Fruit fly (Drosophila melanogaster) whole organism, pupa: ENCODE results near the gene PAN3.

ENCODE experiments used
- CG10348 ChIP-seq: fragments of 200-800 bp; sonication (Bioruptor generic); IDR thresholded peaks from 2 replicates; pipeline ENCODE4 v1.3.6; 2022; ENCODE audit warnings: missing biosample characterization, missing genetic modification characterization
- CG12605 ChIP-seq: fragments of 200-800 bp; sonication (Bioruptor generic); IDR thresholded peaks from 2 replicates; pipeline ENCODE4 v1.3.6; 2022; ENCODE audit warnings: missing biosample characterization, missing genetic modification characterization
- CG13204 ChIP-seq: fragments of 200-800 bp; sonication (Bioruptor generic); optimal IDR thresholded peaks from 2 replicates; lab custom pipeline; 2018; ENCODE audit warnings: missing biosample characterization, mild to moderate bottlenecking, missing genetic modification characterization, moderate library complexity
- CG14655 ChIP-seq: fragments of 200-800 bp; sonication (Bioruptor generic); optimal IDR thresholded peaks from 3 replicates; lab custom pipeline; 2017; ENCODE audit warnings: mild to moderate bottlenecking, missing biosample characterization, missing genetic modification reagents, missing genetic modification characterization
- CG15710 ChIP-seq: fragments of 200-800 bp; sonication (Bioruptor generic); optimal IDR thresholded peaks from 2 replicates; lab custom pipeline; 2018; ENCODE audit warnings: missing biosample characterization, mild to moderate bottlenecking, missing genetic modification characterization, moderate library complexity
- CG17806 ChIP-seq: fragments of 200-800 bp; sonication (Bioruptor generic); optimal IDR thresholded peaks from 2 replicates; lab custom pipeline; 2018; ENCODE audit warnings: missing biosample characterization, mild to moderate bottlenecking, missing genetic modification characterization, moderate library complexity
- CG32121 ChIP-seq: fragments of 200-800 bp; sonication (Bioruptor generic); IDR thresholded peaks from 2 replicates; pipeline ENCODE4 v1.3.6; 2022; ENCODE audit warnings: missing biosample characterization, missing genetic modification characterization
- CG34367 ChIP-seq: fragments of 200-800 bp; sonication (Bioruptor generic); optimal IDR thresholded peaks from 2 replicates; lab custom pipeline; 2018; ENCODE audit warnings: missing biosample characterization, mild to moderate bottlenecking, missing genetic modification characterization
- CG4496 ChIP-seq: fragments of 200-800 bp; sonication (Bioruptor generic); IDR thresholded peaks from 3 replicates; pipeline ENCODE4 v1.3.6; 2022; ENCODE audit warnings: missing biosample characterization, missing genetic modification characterization
- CG8159 ChIP-seq: fragments of 200-800 bp; sonication (Bioruptor generic); optimal IDR thresholded peaks from 3 replicates; lab custom pipeline; 2018; ENCODE audit warnings: missing biosample characterization, mild to moderate bottlenecking, missing genetic modification characterization, moderate library complexity
- CG8301 ChIP-seq: fragments of 200-800 bp; sonication (Bioruptor generic); optimal IDR thresholded peaks from 2 replicates; lab custom pipeline; 2018; ENCODE audit warnings: missing biosample characterization, mild to moderate bottlenecking, missing genetic modification characterization
- CG9948 ChIP-seq: fragments of 200-800 bp; sonication (Bioruptor generic); optimal IDR thresholded peaks from 2 replicates; lab custom pipeline; 2018; ENCODE audit warnings: missing biosample characterization, mild to moderate bottlenecking, missing genetic modification characterization, moderate library complexity
- D1 ChIP-seq: fragments of 200-800 bp; sonication (Bioruptor generic); optimal IDR thresholded peaks from 2 replicates; lab custom pipeline; 2018; ENCODE audit warnings: missing biosample characterization, mild to moderate bottlenecking, missing genetic modification characterization, moderate library complexity
- EcR ChIP-seq: fragments of 200-800 bp; sonication (Bioruptor generic); optimal IDR thresholded peaks from 3 replicates; lab custom pipeline; 2019; ENCODE audit warnings: missing biosample characterization, missing genetic modification characterization, mild to moderate bottlenecking, moderate library complexity, missing genetic modification reagents
- Ets98B ChIP-seq: fragments of 200-800 bp; sonication (Bioruptor generic); IDR thresholded peaks from 2 replicates; pipeline ENCODE4 v1.3.6; 2022; ENCODE audit warnings: missing biosample characterization, missing genetic modification characterization
- Pif1A ChIP-seq: fragments of 200-800 bp; sonication (Bioruptor generic); optimal IDR thresholded peaks from 3 replicates; lab custom pipeline; 2016; ENCODE audit warnings: missing biosample characterization, missing genetic modification characterization
- Pif1B ChIP-seq: fragments of 200-800 bp; sonication (Bioruptor generic); optimal IDR thresholded peaks from 3 replicates; lab custom pipeline; 2016; ENCODE audit warnings: missing biosample characterization, missing genetic modification characterization
- Snoo ChIP-seq: fragments of 200-800 bp; sonication (Bioruptor generic); optimal IDR thresholded peaks from 3 replicates; lab custom pipeline; 2017; ENCODE audit warnings: missing biosample characterization, mild to moderate bottlenecking, missing genetic modification characterization, inconsistent platforms
- fd96Ca ChIP-seq: fragments of 200-800 bp; sonication (Bioruptor generic); IDR thresholded peaks from 3 replicates; pipeline ENCODE4 v1.3.6; 2022; ENCODE audit warnings: missing biosample characterization, missing genetic modification characterization
- gl ChIP-seq: fragments of 200-800 bp; sonication (Bioruptor generic); optimal IDR thresholded peaks from 2 replicates; lab custom pipeline; 2018; ENCODE audit warnings: missing biosample characterization, mild to moderate bottlenecking, missing genetic modification characterization
- rn ChIP-seq: fragments of 200-800 bp; sonication (Bioruptor generic); IDR thresholded peaks from 2 replicates; pipeline ENCODE4 v1.3.6; 2022; ENCODE audit warnings: missing biosample characterization, missing genetic modification characterization

The PAN3 gene

dm6 chr3L:3046325-3047156, 24.4 kb upstream of the PAN3 start, which contains the start of the genes scramb2 and Sk2:
TSS of gene scramb2 (minus strand) at chr3L:3046812.
TSS of gene Sk2 (plus strand) at chr3L:3047087.
- peak; percentile 91 for TF ChIP-seq gl (tag; lab: Kevin White, UChicago)
- peak; percentile 95 for TF ChIP-seq CG8159 (tag; lab: Kevin White, UChicago)
- TF ChIP-seq Snoo (tag; lab: Kevin White, UChicago) = peak; percentile 95
- TF ChIP-seq CG13204 (GFP tag; lab: Kevin White, UChicago) = peak; percentile 94
- peak; percentile 97 for TF ChIP-seq Ets98B (GFP tag; lab: Robert Waterston, UW)
- peak; percentile 96 for TF ChIP-seq CG17806 (tag; lab: Kevin White, UChicago)
- TF ChIP-seq CG34367 = peak; percentile 95
- TF ChIP-seq D1 = no peak
- TF ChIP-seq fd96Ca (GFP tag; lab: Robert Waterston, UW) = peak; percentile 97
- TF ChIP-seq CG12605 (GFP tag; lab: Robert Waterston, UW) = peak; percentile 97
- peak; percentile 95 for TF ChIP-seq Pif1B (GFP tag; lab: Kevin White, UChicago)
- peak; percentile 98 for TF ChIP-seq CG4496 (GFP tag; lab: Robert Waterston, UW)
- TF ChIP-seq CG10348 (GFP tag; lab: Robert Waterston, UW) = peak; percentile 67
- no peak for TF ChIP-seq EcR
- peak; percentile 97 for TF ChIP-seq CG8301
- TF ChIP-seq CG32121 (GFP tag; lab: Robert Waterston, UW) = peak; percentile 97
- TF ChIP-seq CG9948 = peak; percentile 96
- TF ChIP-seq CG14655 (GFP tag; lab: Kevin White, UChicago) = peak; percentile 97
- peak; percentile 96 for TF ChIP-seq CG15710 (tag; lab: Kevin White, UChicago)
- TF ChIP-seq Pif1A (GFP tag; lab: Kevin White, UChicago) = peak; percentile 96
- TF ChIP-seq rn (GFP tag; lab: Robert Waterston, UW) = peak; percentile 91
- TF ChIP-seq, all 21 proteins: peak for 19

DNA sequence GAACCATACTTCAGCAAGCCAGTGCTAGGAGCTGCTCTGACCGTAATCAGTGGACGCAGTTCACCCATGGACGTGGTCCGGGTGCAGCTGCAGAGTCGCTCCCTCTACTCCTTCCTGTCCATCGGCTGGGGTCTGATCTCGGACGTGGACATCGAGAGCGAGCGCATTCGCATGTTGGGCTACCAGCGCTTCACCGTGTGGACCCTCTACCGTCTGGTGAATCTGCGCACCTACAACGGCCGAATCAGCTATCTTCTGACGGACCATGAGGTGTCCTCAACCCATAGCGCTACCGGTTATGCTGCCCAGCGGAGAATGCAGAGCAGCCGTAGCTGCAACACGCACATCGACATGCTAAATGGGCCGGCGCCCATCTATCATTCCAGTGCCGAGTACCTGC, 22.3 kb upstream of the PAN3 start:
- TF ChIP-seq Ets98B (GFP tag; lab: Robert Waterston, UW) = no peak
- no peak for TF ChIP-seq EcR
- TF ChIP-seq CG8159 (tag; lab: Kevin White, UChicago) = no peak
- no peak for TF ChIP-seq CG17806 (tag; lab: Kevin White, UChicago)
- no peak for TF ChIP-seq CG14655 (GFP tag; lab: Kevin White, UChicago)
- TF ChIP-seq CG9948 = no peak
- TF ChIP-seq gl (tag; lab: Kevin White, UChicago) = no peak
- no peak for TF ChIP-seq fd96Ca (GFP tag; lab: Robert Waterston, UW)
- TF ChIP-seq Pif1A (GFP tag; lab: Kevin White, UChicago) = no peak
- no peak for TF ChIP-seq Pif1B (GFP tag; lab: Kevin White, UChicago)
- TF ChIP-seq CG13204 (GFP tag; lab: Kevin White, UChicago) = no peak
- no peak for TF ChIP-seq CG12605 (GFP tag; lab: Robert Waterston, UW)

- TF ChIP-seq CG14655 (GFP tag; lab: Kevin White, UChicago) (no peak), CG12605 (GFP tag; lab: Robert Waterston, UW) (0 out of 2 replicates have a peak, but pooled peaks have one; percentile 43), Pif1B (GFP tag; lab: Kevin White, UChicago) (no peak), gl (tag; lab: Kevin White, UChicago) (peak; percentile 2), fd96Ca (GFP tag; lab: Robert Waterston, UW) (0 out of 3 replicates have a peak, but pooled peaks have one; percentile 11), CG34367 (no peak), CG15710 (tag; lab: Kevin White, UChicago) (peak; percentile 25), Pif1A (GFP tag; lab: Kevin White, UChicago) (no peak), CG32121 (GFP tag; lab: Robert Waterston, UW) (peak; percentile 42; the same call in 1 of the 2 replicates), CG17806 (tag; lab: Kevin White, UChicago) (no peak), CG8301 (peak; percentile 17), CG4496 (GFP tag; lab: Robert Waterston, UW) (peak; percentile 53; the same call in 2 of the 3 replicates), Ets98B (GFP tag; lab: Robert Waterston, UW) (no peak)
These were observed 20.7 kb upstream of the PAN3 start, which contains the start of gene CG32485 for dm6 chr3L:3050185-3050584. TSS of gene CG32485 (plus strand) at chr3L:3050323.

dm6 chr3L:3052110-3052871, 18.6 kb upstream of the PAN3 start, which contains the start of gene CG1271:
TSS of gene CG1271 (plus strand) at chr3L:3052514.
- TF ChIP-seq CG32121 (GFP tag; lab: Robert Waterston, UW) = peak; percentile 22; the same call in 1 of the 2 replicates
- TF ChIP-seq fd96Ca (GFP tag; lab: Robert Waterston, UW) = 0 out of 3 replicates have a peak, but pooled peaks have one; percentile 5
- peak; percentile 33 for TF ChIP-seq CG8301
- TF ChIP-seq EcR = no peak
- peak; percentile 37 for TF ChIP-seq CG9948
- peak; percentile 65 for TF ChIP-seq CG4496 (GFP tag; lab: Robert Waterston, UW)
- peak; percentile 65 for TF ChIP-seq CG8159 (tag; lab: Kevin White, UChicago)
- TF ChIP-seq Ets98B (GFP tag; lab: Robert Waterston, UW) = peak; percentile 9; the same call in 1 of the 2 replicates
- no peak for TF ChIP-seq Pif1B (GFP tag; lab: Kevin White, UChicago)
- peak; percentile 73 for TF ChIP-seq CG15710 (tag; lab: Kevin White, UChicago)
- TF ChIP-seq CG17806 (tag; lab: Kevin White, UChicago) = peak; percentile 39
- peak; percentile 31 for TF ChIP-seq Snoo (tag; lab: Kevin White, UChicago)
- no peak for TF ChIP-seq D1
- peak; percentile 19 for TF ChIP-seq gl (tag; lab: Kevin White, UChicago)
